Fruit fly (Drosophila melanogaster): ENCODE results near the gene pelo.

pelo gene

dm6 chr2L:9705872-9706317 lies 5.3 kb downstream of the pelo start, which contains the start of gene CG31710 (continued):
- no peak for TF ChIP-seq dati (GFP tag; IDR thresholded peaks at IDR 0.05)
- peak; percentile 21 for TF ChIP-seq CG17359 (tag; optimal IDR thresholded peaks at IDR 0.05)
- TF ChIP-seq vvl (GFP tag; IDR thresholded peaks at IDR 0.05): peak; percentile 56; the same call in 1 of the 2 replicates
- TF ChIP-seq E2f1 (GFP tag; IDR thresholded peaks at IDR 0.05): no peak; the same call in 1 of the 2 replicates
- TF ChIP-seq fd3F (GFP tag; optimal IDR thresholded peaks at IDR 0.05): no peak
- TF ChIP-seq Antp (GFP tag; optimal IDR thresholded peaks at IDR 0.05): no peak
- no peak for TF ChIP-seq CG14667 (GFP tag; IDR thresholded peaks at IDR 0.05)
- no peak for TF ChIP-seq CG9437 (GFP tag; optimal IDR thresholded peaks at IDR 0.05)
- no peak for TF ChIP-seq Atf6 (GFP tag; IDR thresholded peaks at IDR 0.05)
- no peak for TF ChIP-seq CG3847 (GFP tag; IDR thresholded peaks at IDR 0.05)
- no peak for TF ChIP-seq slou (GFP tag; optimal IDR thresholded peaks at IDR 0.05)
- no peak for TF ChIP-seq CG11560 (tag; IDR thresholded peaks at IDR 0.05)
- TF ChIP-seq Max (GFP tag; optimal IDR thresholded peaks at IDR 0.05): peak; percentile 32
- TF ChIP-seq org-1 (GFP tag; optimal IDR thresholded peaks at IDR 0.05): no peak
- TF ChIP-seq CG6654 (GFP tag; optimal IDR thresholded peaks at IDR 0.05): no peak
- no peak for TF ChIP-seq mam (GFP tag; optimal IDR thresholded peaks at IDR 0.05)
- TF ChIP-seq CG2116 (GFP tag; optimal IDR thresholded peaks at IDR 0.05): no peak
- no peak for TF ChIP-seq Atf3 (GFP tag; optimal IDR thresholded peaks at IDR 0.05)
- no peak for TF ChIP-seq CG6689 (GFP tag; IDR thresholded peaks at IDR 0.05)
- no peak for TF ChIP-seq Ptx1 (GFP tag; IDR thresholded peaks at IDR 0.05)
- TF ChIP-seq lbe (GFP tag; optimal IDR thresholded peaks at IDR 0.05): peak; percentile 48
- no peak for TF ChIP-seq pan (optimal IDR thresholded peaks at IDR 0.05)
- TF ChIP-seq pan (GFP tag; optimal IDR thresholded peaks at IDR 0.05 in 1 of 2, IDR thresholded peaks at IDR 0.05 in 1 of 2): peak in 1 of 2 experiments; percentile 15
- no peak for TF ChIP-seq gcm2 (GFP tag; optimal IDR thresholded peaks at IDR 0.05)
- no peak for TF ChIP-seq dimm (GFP tag; IDR thresholded peaks at IDR 0.05)
- TF ChIP-seq tio (GFP tag; optimal IDR thresholded peaks at IDR 0.05): no peak
- no peak for TF ChIP-seq aop (GFP tag; IDR thresholded peaks at IDR 0.05)
- no peak for TF ChIP-seq Fer3 (tag; optimal IDR thresholded peaks at IDR 0.05)
- no peak for TF ChIP-seq pita (GFP tag; optimal IDR thresholded peaks at IDR 0.05)
- peak; percentile 18; the same call in 1 of the 2 replicates for TF ChIP-seq sens-2 (GFP tag; IDR thresholded peaks at IDR 0.05)
- TF ChIP-seq tna (GFP tag; IDR thresholded peaks at IDR 0.05; ENCODE audit: partially characterized antibody): 0 out of 2 replicates have a peak, but pooled peaks have one; percentile 41
- no peak for TF ChIP-seq lola (GFP tag; optimal IDR thresholded peaks at IDR 0.05)
- peak; percentile 16 for TF ChIP-seq CG2712 (tag; optimal IDR thresholded peaks at IDR 0.05)
- TF ChIP-seq CG31224 (GFP tag; IDR thresholded peaks at IDR 0.05): no peak
- no peak for TF ChIP-seq Chrac-16 (GFP tag; optimal IDR thresholded peaks at IDR 0.05)
- no peak for TF ChIP-seq CG6272 (GFP tag; IDR thresholded peaks at IDR 0.05)
- no peak for TF ChIP-seq Hand (GFP tag; optimal IDR thresholded peaks at IDR 0.05)
- TF ChIP-seq zen2 (GFP tag; IDR thresholded peaks at IDR 0.05; ENCODE audit: partially characterized antibody): no peak
- TF ChIP-seq Sry-δ (GFP tag; optimal IDR thresholded peaks at IDR 0.05): no peak
- no peak for TF ChIP-seq nerfin-2 (GFP tag; IDR thresholded peaks at IDR 0.05; ENCODE audit: partially characterized antibody)
- TF ChIP-seq odd (GFP tag; optimal IDR thresholded peaks at IDR 0.05): no peak
- no peak for TF ChIP-seq Dbx (GFP tag; IDR thresholded peaks at IDR 0.05)
- no peak for TF ChIP-seq Gsc (GFP tag; IDR thresholded peaks at IDR 0.05)
- TF ChIP-seq scrt (GFP tag; optimal IDR thresholded peaks at IDR 0.05): no peak
- TF ChIP-seq Sox102F (GFP tag; optimal IDR thresholded peaks at IDR 0.05): no peak
- peak; percentile 22 for TF ChIP-seq mirr (GFP tag; optimal IDR thresholded peaks at IDR 0.05)
- no peak for TF ChIP-seq pzg (GFP tag; optimal IDR thresholded peaks at IDR 0.05)
- TF ChIP-seq CG7928 (GFP tag; optimal IDR thresholded peaks at IDR 0.05): no peak
- peak; percentile 28 for TF ChIP-seq PHDP (tag; optimal IDR thresholded peaks at IDR 0.05)
- TF ChIP-seq CG14014 (GFP tag; IDR thresholded peaks at IDR 0.05): no peak
- TF ChIP-seq CG11695 (GFP tag; IDR thresholded peaks at IDR 0.05): peak; percentile 7; the same call in 1 of the 3 replicates
- no peak for TF ChIP-seq Nf-YC (tag; optimal IDR thresholded peaks at IDR 0.05)
